Worm (Caenorhabditis elegans): Measurements from ENCODE around the gene str-263.

DNA sequence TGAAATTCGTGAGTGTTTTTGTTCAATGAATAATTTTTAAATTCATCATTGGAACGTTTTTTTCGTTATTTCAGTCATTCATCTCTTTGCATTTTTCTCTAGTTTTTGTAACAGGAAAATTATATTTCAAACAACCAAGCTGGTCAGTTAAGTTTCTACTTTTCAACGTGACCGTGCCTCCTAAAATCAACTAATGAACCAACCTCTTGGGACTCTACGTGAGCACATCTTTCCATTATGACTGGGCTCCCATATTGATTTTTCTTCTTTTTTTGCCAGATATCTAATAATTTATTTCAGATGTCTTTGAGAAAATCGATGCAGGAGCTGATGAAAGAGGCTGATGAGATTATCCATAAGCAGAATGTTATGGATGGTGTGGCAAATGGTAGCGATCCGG is 12.6 kb downstream of the str-263 start, which contains the start of gene C55A1.11:
- TF ChIP-seq lsy-2 (tag; optimal IDR thresholded peaks at IDR 0.05) (no peak), ceh-82 (tag; optimal IDR thresholded peaks at IDR 0.05) (no peak)

Data from whole organism, L2 larva.